Fruit fly (Drosophila melanogaster) whole organism, prepupa: ENCODE measurements around the gene CG2003.

Experiments
- CG15336 ChIP-seq: fragments of 200-800 bp; sonication (Bioruptor generic); IDR thresholded peaks from 2 replicates; pipeline ENCODE4 v1.3.6; 2022; ENCODE audit warnings: missing biosample characterization, missing genetic modification characterization
- CG3032 ChIP-seq: fragments of 200-800 bp; optimal IDR thresholded peaks from 2 replicates; lab custom pipeline; 2019; ENCODE audit warnings: missing biosample characterization, mild to moderate bottlenecking, missing genetic modification characterization, moderate library complexity
- CG34406 ChIP-seq: fragments of 200-800 bp; sonication (Bioruptor generic); optimal IDR thresholded peaks from 3 replicates; lab custom pipeline; 2016; ENCODE audit warnings: missing biosample characterization, missing genetic modification characterization
- CG6276 ChIP-seq: fragments of 200-800 bp; sonication (Bioruptor generic); optimal IDR thresholded peaks from 2 replicates; lab custom pipeline; 2017; ENCODE audit warnings: missing biosample characterization, mild to moderate bottlenecking, missing genetic modification characterization
- Hr38 ChIP-seq: sonication (Bioruptor generic); optimal IDR thresholded peaks from 2 replicates; lab custom pipeline; 2016; ENCODE audit warnings: missing biosample characterization, missing genetic modification characterization
- Sox15 ChIP-seq: fragments of 200-800 bp; sonication (Bioruptor generic); optimal IDR thresholded peaks from 3 replicates; lab custom pipeline; 2016; ENCODE audit warnings: missing biosample characterization, missing genetic modification characterization
- dac ChIP-seq: fragments of 200-800 bp; sonication (Bioruptor generic); optimal IDR thresholded peaks from 2 replicates; lab custom pipeline; 2017; ENCODE audit warnings: missing biosample characterization, mild to moderate bottlenecking, missing genetic modification characterization
- fkh ChIP-seq: fragments of 200-800 bp; sonication (Bioruptor generic); optimal IDR thresholded peaks from 3 replicates; lab custom pipeline; 2017; ENCODE audit warnings: missing biosample characterization, mild to moderate bottlenecking, missing genetic modification characterization, moderate library complexity

- TF ChIP-seq fkh (GFP tag; lab: Kevin White, UChicago) (peak; percentile 11), CG3032 (tag; lab: Kevin White, UChicago) (no peak), CG6276 (GFP tag; lab: Kevin White, UChicago) (no peak), Hr38 (no peak), dac (GFP tag; lab: Kevin White, UChicago) (no peak), Sox15 (no peak), CG15336 (GFP tag; lab: Robert Waterston, UW) (no peak), CG34406 (GFP tag; lab: Kevin White, UChicago) (no peak)
These were observed 51.2 kb downstream of the CG2003 start for dm6 chr3R:32029134-32029533.
